Worm (Caenorhabditis elegans) whole organism, late embryonic: ENCODE results near the gene Y47A7.2.

ENCODE experiments used
- F13H6.1 ChIP-seq: sonication (generic microtip); optimal IDR thresholded peaks from 2 replicates; lab custom pipeline; 2016; ENCODE audit warnings: missing genetic modification characterization, missing compliant biosample characterization
- Y22D7AL.16 ChIP-seq: sonication (generic microtip); optimal IDR thresholded peaks from 2 replicates; lab custom pipeline; 2016; ENCODE audit warnings: missing genetic modification characterization, missing compliant biosample characterization
- ceh-14 ChIP-seq: sonication (generic microtip); optimal IDR thresholded peaks from 2 replicates; lab custom pipeline; 2016; ENCODE audit warnings: missing genotype, missing genetic modification characterization, missing compliant biosample characterization
- ceh-22 ChIP-seq: sonication (generic microtip); optimal IDR thresholded peaks from 2 replicates; lab custom pipeline; 2017; ENCODE audit warnings: missing biosample characterization, missing genetic modification characterization
- ceh-48 ChIP-seq: sonication (generic microtip); optimal IDR thresholded peaks from 2 replicates; lab custom pipeline; 2016; ENCODE audit warnings: missing genetic modification characterization, inconsistent platforms, missing compliant biosample characterization
- ceh-9 ChIP-seq: sonication (generic microtip); optimal IDR thresholded peaks from 2 replicates; lab custom pipeline; 2016; ENCODE audit warnings: mild to moderate bottlenecking, missing genetic modification characterization, inconsistent platforms, missing compliant biosample characterization
- dve-1 ChIP-seq: sonication (generic microtip); optimal IDR thresholded peaks from 2 replicates; lab custom pipeline; 2017; ENCODE audit warnings: antibody characterized with exemption, mild to moderate bottlenecking, missing genetic modification characterization, missing compliant biosample characterization
- fax-1 ChIP-seq: sonication (generic microtip); optimal IDR thresholded peaks from 2 replicates; lab custom pipeline; 2016; ENCODE audit warnings: missing genotype, missing genetic modification characterization, missing compliant biosample characterization
- gmeb-2 ChIP-seq: sonication (generic microtip); optimal IDR thresholded peaks from 2 replicates; lab custom pipeline; 2016; ENCODE audit warnings: missing genetic modification characterization, inconsistent platforms, missing compliant biosample characterization
- hlh-15 ChIP-seq: sonication (generic microtip); optimal IDR thresholded peaks from 2 replicates; lab custom pipeline; 2016; ENCODE audit warnings: missing genetic modification characterization, missing compliant biosample characterization
- npax-4 ChIP-seq: sonication (generic microtip); optimal IDR thresholded peaks from 2 replicates; lab custom pipeline; 2016; ENCODE audit warnings: missing genetic modification characterization, missing compliant biosample characterization
- odd-2 ChIP-seq: sonication (generic microtip); optimal IDR thresholded peaks from 2 replicates; lab custom pipeline; 2017; ENCODE audit warnings: antibody characterized with exemption, mild to moderate bottlenecking, missing genetic modification characterization, missing compliant biosample characterization
- ref-2 ChIP-seq: sonication (generic microtip); optimal IDR thresholded peaks from 2 replicates; lab custom pipeline; 2016; ENCODE audit warnings: missing genetic modification characterization, missing compliant biosample characterization
- sdc-2 ChIP-seq: sonication (generic microtip); optimal IDR thresholded peaks from 2 replicates; lab custom pipeline; 2016; ENCODE audit warnings: missing genotype, missing genetic modification characterization, missing compliant biosample characterization
- sox-2 ChIP-seq: fragments of 200-800 bp; sonication (Bioruptor generic); IDR thresholded peaks from 2 replicates; pipeline ENCODE4 v1.3.6; 2022; ENCODE audit warnings: missing genetic modification reagents, missing genetic modification characterization, missing compliant biosample characterization
- sox-4 ChIP-seq: sonication (generic microtip); optimal IDR thresholded peaks from 2 replicates; lab custom pipeline; 2017; ENCODE audit warnings: mild to moderate bottlenecking, missing genetic modification characterization, inconsistent platforms, missing compliant biosample characterization
- unc-55 ChIP-seq: sonication (generic microtip); optimal IDR thresholded peaks from 2 replicates; lab custom pipeline; 2017; ENCODE audit warnings: missing biosample characterization, missing genetic modification reagents, missing genetic modification characterization
- unc-86 ChIP-seq: sonication (generic microtip); optimal IDR thresholded peaks from 2 replicates; lab custom pipeline; 2016; ENCODE audit warnings: missing genetic modification characterization, missing compliant biosample characterization
- zip-5 ChIP-seq: sonication (generic microtip); optimal IDR thresholded peaks from 2 replicates; lab custom pipeline; 2016; ENCODE audit warnings: missing genetic modification characterization, missing compliant biosample characterization

The Y47A7.2 gene

DNA sequence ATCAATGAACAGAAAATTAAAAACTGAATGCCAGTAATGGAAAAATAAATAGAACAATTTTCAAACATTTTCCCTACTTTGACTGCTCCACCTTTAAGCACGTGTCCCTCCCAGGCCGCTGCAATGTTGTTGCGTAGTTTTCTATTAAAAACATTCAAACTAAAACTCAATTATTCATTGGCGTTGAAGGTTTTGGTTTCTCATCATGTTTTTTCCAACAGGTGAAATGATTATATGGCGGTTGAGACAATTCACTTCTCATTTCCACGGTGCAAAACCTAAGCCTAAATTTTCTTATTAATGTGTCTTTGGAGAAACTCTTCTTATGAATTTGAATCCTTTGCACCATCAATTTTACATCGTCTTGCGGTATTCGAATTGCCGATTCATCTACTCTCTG lies 47.3 kb downstream of the Y47A7.2 start, which contains the start of gene srh-130:
srh-130 (plus strand) TSS at position 301 of the 400 bp plus-strand sequence.
- TF ChIP-seq hlh-15 (tag; lab: Kevin White, UChicago) (no peak), ceh-22 (tag; lab: Kevin White, UChicago) (no peak), ref-2 (tag; lab: Kevin White, UChicago) (no peak), unc-86 (tag; lab: Kevin White, UChicago) (no peak), sox-4 (tag; lab: Kevin White, UChicago) (no peak), Y22D7AL.16 (tag; lab: Kevin White, UChicago) (no peak), unc-55 (GFP tag; lab: Kevin White, UChicago) (no peak), ceh-14 (tag; lab: Kevin White, UChicago) (no peak), npax-4 (tag; lab: Kevin White, UChicago) (no peak), odd-2 (tag; lab: Kevin White, UChicago) (no peak), fax-1 (no peak), zip-5 (no peak), ceh-48 (tag; lab: Kevin White, UChicago) (no peak)

DNA sequence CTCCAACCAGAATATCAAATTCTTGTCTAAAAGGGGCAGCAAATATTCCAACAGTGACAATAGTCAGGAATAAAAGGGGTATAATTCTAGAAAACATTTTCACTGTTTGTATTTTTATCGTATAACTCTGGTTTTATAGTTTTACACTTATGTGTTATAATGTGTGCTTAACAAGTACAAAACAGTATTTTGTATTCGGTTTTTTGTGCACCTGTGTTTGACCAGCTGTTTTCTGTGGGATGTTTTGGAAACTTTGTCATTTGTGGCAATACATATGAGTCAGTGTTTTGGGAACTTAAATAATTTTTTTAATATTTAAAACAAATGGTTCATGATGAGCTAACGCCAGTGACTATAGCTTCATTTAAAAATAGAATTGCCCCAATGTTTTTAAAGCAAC lies 51.7 kb downstream of the Y47A7.2 start, which contains the start of gene F14F9.6:
F14F9.6 (minus strand) TSS at position 101 of the 400 bp plus-strand sequence.
- no peak for TF ChIP-seq sdc-2
- no peak for TF ChIP-seq F13H6.1
- TF ChIP-seq ceh-48 (tag; lab: Kevin White, UChicago): no peak
- TF ChIP-seq gmeb-2 (tag; lab: Kevin White, UChicago): no peak
- TF ChIP-seq sox-2 (GFP tag; lab: Robert Waterston, UW): no peak
- TF ChIP-seq ceh-9: no peak
- no peak for TF ChIP-seq dve-1 (tag; lab: Kevin White, UChicago)
- TF ChIP-seq, all 69 proteins: peak for 0
